Fruit fly (Drosophila melanogaster) whole organism, embryonic: ENCODE results near the gene inc.
A peak's percentile ranks its signal among the peaks of the same experiment; 100 is the strongest.

Experiments
- Ada2b ChIP-seq: fragments of 200-800 bp; sonication (Bioruptor generic); IDR thresholded peaks from 2 replicates; pipeline ENCODE4 v1.3.6; 2022; ENCODE audit warnings: missing biosample characterization, missing genetic modification characterization
- Bgb ChIP-seq: fragments of 200-800 bp; sonication (Bioruptor generic); IDR thresholded peaks from 2 replicates; pipeline ENCODE4 v1.3.6; 2022; ENCODE audit warnings: missing biosample characterization, missing genetic modification characterization; ENCODE audit not compliant: partially characterized antibody
- CG10565 ChIP-seq: fragments of 200-800 bp; sonication (Bioruptor generic); optimal IDR thresholded peaks from 3 replicates; lab custom pipeline; 2016; ENCODE audit warnings: missing biosample characterization, mild to moderate bottlenecking, missing genetic modification characterization
- CG10654 ChIP-seq: fragments of 200-800 bp; sonication (Bioruptor generic); optimal IDR thresholded peaks from 2 replicates; lab custom pipeline; 2016; ENCODE audit warnings: missing biosample characterization, missing genetic modification characterization
- CG11085 ChIP-seq: fragments of 200-800 bp; sonication (Bioruptor generic); IDR thresholded peaks from 2 replicates; pipeline ENCODE4 v1.3.6; 2022; ENCODE audit warnings: missing biosample characterization, missing genetic modification characterization
- CG11504 ChIP-seq: fragments of 200-800 bp; sonication (Bioruptor generic); optimal IDR thresholded peaks from 3 replicates; lab custom pipeline; 2019; ENCODE audit warnings: missing biosample characterization, mild to moderate bottlenecking, missing genetic modification characterization, moderate library complexity
- CG11723 ChIP-seq: fragments of 200-800 bp; sonication (Bioruptor generic); optimal IDR thresholded peaks from 2 replicates; lab custom pipeline; 2017; ENCODE audit warnings: missing biosample characterization, mild to moderate bottlenecking, missing genetic modification characterization
- CG13287 ChIP-seq: fragments of 200-800 bp; sonication (Bioruptor generic); IDR thresholded peaks from 2 replicates; pipeline ENCODE4 v1.3.6; 2022; ENCODE audit warnings: missing biosample characterization, missing genetic modification characterization; ENCODE audit not compliant: partially characterized antibody
- CG13894 ChIP-seq: fragments of 200-800 bp; sonication (Bioruptor generic); optimal IDR thresholded peaks from 3 replicates; lab custom pipeline; 2018; ENCODE audit warnings: missing biosample characterization, mild to moderate bottlenecking, missing genetic modification characterization, moderate library complexity
- CG14667 ChIP-seq: fragments of 200-800 bp; sonication (Bioruptor generic); IDR thresholded peaks from 2 replicates; pipeline ENCODE4 v1.3.6; 2022; ENCODE audit warnings: missing biosample characterization, missing genetic modification characterization
- CG14860 ChIP-seq: fragments of 200-800 bp; sonication (Bioruptor generic); IDR thresholded peaks from 3 replicates; pipeline ENCODE4 v1.3.6; 2022; ENCODE audit warnings: missing biosample characterization, missing genetic modification characterization; ENCODE audit not compliant: partially characterized antibody
- CG14965 ChIP-seq: fragments of 200-800 bp; sonication (Bioruptor generic); optimal IDR thresholded peaks from 2 replicates; lab custom pipeline; 2016; ENCODE audit warnings: missing biosample characterization, missing genetic modification characterization, borderline replicate concordance
- CG1602 ChIP-seq: fragments of 200-800 bp; sonication (Bioruptor generic); optimal IDR thresholded peaks from 3 replicates; lab custom pipeline; 2016; ENCODE audit warnings: missing biosample characterization, missing genetic modification characterization
- CG16813 ChIP-seq: fragments of 200-800 bp; sonication (Bioruptor generic); IDR thresholded peaks from 3 replicates; pipeline ENCODE4 v1.3.6; 2022; ENCODE audit warnings: missing biosample characterization, missing genetic modification characterization; ENCODE audit not compliant: partially characterized antibody
- CG1832 ChIP-seq: fragments of 200-800 bp; sonication (Bioruptor generic); optimal IDR thresholded peaks from 2 replicates; lab custom pipeline; 2017; ENCODE audit warnings: missing biosample characterization, mild to moderate bottlenecking, missing genetic modification characterization, inconsistent platforms
- CG2199 ChIP-seq: fragments of 200-800 bp; sonication (Bioruptor generic); IDR thresholded peaks from 3 replicates; pipeline ENCODE4 v1.3.6; 2022; ENCODE audit warnings: missing biosample characterization, missing genetic modification characterization
- CG2712 ChIP-seq: fragments of 200-800 bp; optimal IDR thresholded peaks from 3 replicates; lab custom pipeline; 2019; ENCODE audit warnings: missing biosample characterization, mild to moderate bottlenecking, missing genetic modification characterization, moderate library complexity
- CG2875 ChIP-seq: fragments of 200-800 bp; sonication (Bioruptor generic); optimal IDR thresholded peaks from 2 replicates; lab custom pipeline; 2017; ENCODE audit warnings: missing biosample characterization, mild to moderate bottlenecking, missing genetic modification characterization, missing genetic modification reagents
- CG31441 ChIP-seq: fragments of 200-800 bp; sonication (Bioruptor generic); IDR thresholded peaks from 2 replicates; pipeline ENCODE4 v1.3.6; 2022; ENCODE audit warnings: missing biosample characterization, missing genetic modification characterization
- CG42726 ChIP-seq: fragments of 200-800 bp; sonication (Bioruptor generic); IDR thresholded peaks from 2 replicates; pipeline ENCODE4 v1.3.6; 2022; ENCODE audit warnings: missing biosample characterization, missing genetic modification characterization; ENCODE audit not compliant: partially characterized antibody
- CG6689 ChIP-seq: fragments of 200-800 bp; sonication (Bioruptor generic); IDR thresholded peaks from 2 replicates; pipeline ENCODE4 v1.3.6; 2022; ENCODE audit warnings: missing biosample characterization, missing genetic modification characterization
- CG7786 ChIP-seq: fragments of 200-800 bp; sonication (Bioruptor generic); optimal IDR thresholded peaks from 2 replicates; lab custom pipeline; 2016; ENCODE audit warnings: missing biosample characterization, missing genetic modification characterization
- CG9797 ChIP-seq: fragments of 200-800 bp; sonication (Bioruptor generic); optimal IDR thresholded peaks from 3 replicates; lab custom pipeline; 2018; ENCODE audit warnings: missing biosample characterization, mild to moderate bottlenecking, missing genetic modification characterization
- Deaf1 ChIP-seq: fragments of 200-800 bp; optimal IDR thresholded peaks from 3 replicates; lab custom pipeline; 2019; ENCODE audit warnings: missing biosample characterization, mild to moderate bottlenecking, missing genetic modification characterization, moderate library complexity
- Doc2 ChIP-seq: fragments of 200-800 bp; sonication (Bioruptor generic); IDR thresholded peaks from 2 replicates; pipeline ENCODE4 v1.3.6; 2022; ENCODE audit warnings: missing biosample characterization, missing genetic modification characterization
- Fer2 ChIP-seq: fragments of 200-800 bp; sonication (Bioruptor generic); optimal IDR thresholded peaks from 2 replicates; lab custom pipeline; 2018; ENCODE audit warnings: missing biosample characterization, mild to moderate bottlenecking, missing genetic modification characterization, moderate library complexity
- MBD-R2 ChIP-seq: fragments of 200-800 bp; sonication (Bioruptor generic); IDR thresholded peaks from 2 replicates; pipeline ENCODE4 v1.3.6; 2022; ENCODE audit warnings: missing biosample characterization, missing genetic modification characterization
- Mrtf ChIP-seq: fragments of 200-800 bp; sonication (Bioruptor generic); IDR thresholded peaks from 3 replicates; pipeline ENCODE4 v1.3.6; 2022; ENCODE audit warnings: missing biosample characterization, missing genetic modification characterization
- NC2β ChIP-seq: fragments of 200-800 bp; sonication (Bioruptor generic); optimal IDR thresholded peaks from 2 replicates; lab custom pipeline; 2016; ENCODE audit warnings: missing biosample characterization, missing genetic modification characterization
- Optix ChIP-seq: fragments of 200-800 bp; sonication (Bioruptor generic); IDR thresholded peaks from 3 replicates; pipeline ENCODE4 v1.3.6; 2022; ENCODE audit warnings: missing biosample characterization, missing genetic modification characterization
- Pdp1 ChIP-seq, 2 experiments: fragments of 200-800 bp; sonication (Bioruptor generic); optimal IDR thresholded peaks; 3 replicates each; lab custom pipeline; 2016; ENCODE audit warnings: missing biosample characterization in 2 of 2, missing genetic modification characterization in 2 of 2, mild to moderate bottlenecking in 1 of 2, moderate library complexity in 1 of 2
- ato ChIP-seq: fragments of 200-800 bp; sonication (Bioruptor generic); IDR thresholded peaks from 2 replicates; pipeline ENCODE4 v1.3.6; 2022; ENCODE audit warnings: missing biosample characterization, missing genetic modification characterization; ENCODE audit not compliant: partially characterized antibody
- chif ChIP-seq, 2 experiments: fragments of 200-800 bp; sonication (Bioruptor generic); optimal IDR thresholded peaks; 3 replicates each; lab custom pipeline; 2016; ENCODE audit warnings: missing biosample characterization in 2 of 2, missing genetic modification characterization in 2 of 2
- da ChIP-seq: fragments of 200-800 bp; sonication (Bioruptor generic); optimal IDR thresholded peaks from 2 replicates; lab custom pipeline; 2016; ENCODE audit warnings: missing biosample characterization, missing genetic modification characterization
- dmrt99B ChIP-seq: fragments of 200-800 bp; sonication (Bioruptor generic); optimal IDR thresholded peaks from 2 replicates; lab custom pipeline; 2018; ENCODE audit warnings: missing biosample characterization, mild to moderate bottlenecking, missing genetic modification characterization, moderate library complexity
- en ChIP-seq: fragments of 200-800 bp; sonication (Bioruptor generic); optimal IDR thresholded peaks from 2 replicates; lab custom pipeline; 2016; ENCODE audit warnings: missing biosample characterization, missing genetic modification characterization
- ewg ChIP-seq: fragments of 200-800 bp; sonication (Bioruptor generic); optimal IDR thresholded peaks from 3 replicates; lab custom pipeline; 2017; ENCODE audit warnings: mild to moderate bottlenecking, missing biosample characterization, missing genetic modification reagents, missing genetic modification characterization
- exex ChIP-seq: fragments of 200-800 bp; sonication (Bioruptor generic); optimal IDR thresholded peaks from 4 replicates; lab custom pipeline; 2018; ENCODE audit warnings: missing biosample characterization, mild to moderate bottlenecking, missing genetic modification characterization, moderate library complexity
- fd96Cb ChIP-seq: fragments of 200-800 bp; sonication (Bioruptor generic); optimal IDR thresholded peaks from 2 replicates; lab custom pipeline; 2018; ENCODE audit warnings: missing biosample characterization, mild to moderate bottlenecking, missing genetic modification characterization, moderate library complexity
- hkb ChIP-seq, 2 experiments: fragments of 200-800 bp in 1 of 2; fragments of >200 bp in 1 of 2; sonication (Bioruptor generic) in 1 of 2; IDR thresholded peaks in 1 of 2; optimal IDR thresholded peaks in 1 of 2; 2 replicates each; pipeline versions ENCODE4 v1.3.6 to Lab custom; 2017 to 2022; ENCODE audit warnings: missing biosample characterization in 1 of 2, missing genetic modification characterization in 1 of 2
- knrl ChIP-seq: fragments of 200-800 bp; sonication (Bioruptor generic); IDR thresholded peaks from 3 replicates; pipeline ENCODE4 v1.3.6; 2022; ENCODE audit warnings: missing biosample characterization, missing genetic modification characterization; ENCODE audit not compliant: partially characterized antibody
- lbe ChIP-seq: fragments of 200-800 bp; sonication (Bioruptor generic); optimal IDR thresholded peaks from 2 replicates; lab custom pipeline; 2016; ENCODE audit warnings: missing biosample characterization, mild to moderate bottlenecking, missing genetic modification characterization
- mirr ChIP-seq: fragments of 200-800 bp; sonication (Bioruptor generic); optimal IDR thresholded peaks from 3 replicates; lab custom pipeline; 2018; ENCODE audit warnings: missing biosample characterization, mild to moderate bottlenecking, missing genetic modification characterization
- mld ChIP-seq: fragments of 200-800 bp; sonication (Bioruptor generic); IDR thresholded peaks from 3 replicates; pipeline ENCODE4 v1.3.6; 2022; ENCODE audit warnings: missing biosample characterization, missing genetic modification characterization; ENCODE audit not compliant: partially characterized antibody
- pzg ChIP-seq: fragments of 200-800 bp; sonication (Bioruptor generic); optimal IDR thresholded peaks from 3 replicates; lab custom pipeline; 2018; ENCODE audit warnings: missing biosample characterization, mild to moderate bottlenecking, missing genetic modification characterization, moderate library complexity
- sug ChIP-seq: fragments of 200-800 bp; optimal IDR thresholded peaks from 2 replicates; lab custom pipeline; 2019; ENCODE audit warnings: missing biosample characterization, mild to moderate bottlenecking, missing genetic modification characterization, moderate library complexity
- unpg ChIP-seq: fragments of 200-800 bp; sonication (Bioruptor generic); optimal IDR thresholded peaks from 3 replicates; lab custom pipeline; 2018; ENCODE audit warnings: missing biosample characterization, mild to moderate bottlenecking, missing genetic modification characterization, moderate library complexity
- vfl ChIP-seq: fragments of 200-800 bp; sonication (Bioruptor generic); optimal IDR thresholded peaks from 2 replicates; lab custom pipeline; 2016; ENCODE audit warnings: missing biosample characterization, missing genetic modification characterization
- zfh1 ChIP-seq: fragments of 200-800 bp; sonication (Bioruptor generic); IDR thresholded peaks from 3 replicates; pipeline ENCODE4 v1.3.6; 2022; ENCODE audit warnings: missing biosample characterization, missing genetic modification characterization

inc gene

dm6 chrX:1517618-1518017 is 34.3 kb downstream of the inc start (continued):
- 0 out of 3 replicates have a peak, but pooled peaks have one; percentile 5 for TF ChIP-seq Optix (GFP tag; lab: Robert Waterston, UW)
- no peak for TF ChIP-seq CG11723 (GFP tag; lab: Kevin White, UChicago)
- peak; percentile 90 for TF ChIP-seq CG16813 (GFP tag; lab: Robert Waterston, UW)
- peak; percentile 14 for TF ChIP-seq CG2875 (GFP tag; lab: Kevin White, UChicago)
- TF ChIP-seq CG7786 = peak; percentile 1
- peak; percentile 89 for TF ChIP-seq mld
- no peak for TF ChIP-seq Fer2 (tag; lab: Kevin White, UChicago)
- peak; percentile 83 for TF ChIP-seq CG42726 (GFP tag; lab: Robert Waterston, UW)
- no peak for TF ChIP-seq fd96Cb
- peak; percentile 89 for TF ChIP-seq knrl
- no peak for TF ChIP-seq da (GFP tag; lab: Kevin White, UChicago)
- 0 out of 2 replicates have a peak, but pooled peaks have one; percentile 27 for TF ChIP-seq CG11085 (GFP tag; lab: Robert Waterston, UW)
- no peak for TF ChIP-seq lbe (GFP tag; lab: Kevin White, UChicago)
- TF ChIP-seq CG2712 (tag; lab: Kevin White, UChicago) = peak; percentile 43
- TF ChIP-seq dmrt99B (tag; lab: Kevin White, UChicago) = peak; percentile 28
- TF ChIP-seq CG1832 = no peak
- no peak for TF ChIP-seq CG31441 (GFP tag; lab: Robert Waterston, UW)
- TF ChIP-seq exex (tag; lab: Kevin White, UChicago) = no peak
- no peak for TF ChIP-seq Ada2b (GFP tag; lab: Robert Waterston, UW)
- TF ChIP-seq CG9797 (GFP tag; lab: Kevin White, UChicago) = peak; percentile 10
- TF ChIP-seq CG1602 (GFP tag; lab: Kevin White, UChicago) = no peak
- peak; percentile 73 for TF ChIP-seq ato (GFP tag; lab: Robert Waterston, UW)
- peak; percentile 22; the same call in 1 of the 3 replicates for TF ChIP-seq Mrtf (GFP tag; lab: Robert Waterston, UW)
- TF ChIP-seq unpg = peak; percentile 27
- TF ChIP-seq CG10654 (GFP tag; lab: Kevin White, UChicago) = no peak
- no peak for TF ChIP-seq CG6689
- peak; percentile 94 for TF ChIP-seq CG13287 (GFP tag; lab: Robert Waterston, UW)
- TF ChIP-seq mirr (GFP tag; lab: Kevin White, UChicago) = peak; percentile 29
- TF ChIP-seq Pdp1 (GFP tag; optimal IDR thresholded peaks at IDR 0.05; lab: Kevin White, UChicago) = peak; percentile 16 to 34
- peak; percentile 1 for TF ChIP-seq en (GFP tag; lab: Kevin White, UChicago)
- no peak for TF ChIP-seq CG2199 (GFP tag; lab: Robert Waterston, UW)
- peak; percentile 83 for TF ChIP-seq CG14860 (GFP tag; lab: Robert Waterston, UW)
- TF ChIP-seq CG10565 (GFP tag; lab: Kevin White, UChicago) = no peak
- TF ChIP-seq pzg (GFP tag; lab: Kevin White, UChicago) = peak; percentile 17
- TF ChIP-seq CG11504 = peak; percentile 26
- TF ChIP-seq MBD-R2 = peak; percentile 49; the same call in 1 of the 2 replicates
- peak; percentile 49 for TF ChIP-seq sug (tag; lab: Kevin White, UChicago)
- TF ChIP-seq CG14667 (GFP tag; lab: Robert Waterston, UW) = no peak
- TF ChIP-seq CG14965 = no peak
- TF ChIP-seq ewg (GFP tag; lab: Kevin White, UChicago) = no peak
- TF ChIP-seq Bgb = peak; percentile 91
- no peak for TF ChIP-seq hkb (optimal IDR thresholded peaks at IDR 0.05; lab: Kevin White, UChicago)
- TF ChIP-seq hkb (GFP tag; IDR thresholded peaks at IDR 0.05; lab: Robert Waterston, UW) = 0 out of 2 replicates have a peak, but pooled peaks have one; percentile 36
- no peak for TF ChIP-seq chif (GFP tag; optimal IDR thresholded peaks at IDR 0.05; lab: Kevin White, UChicago)
- TF ChIP-seq CG13894 = peak; percentile 73
- peak; percentile 0 for TF ChIP-seq NC2β (GFP tag; lab: Kevin White, UChicago)
- TF ChIP-seq vfl (GFP tag; lab: Kevin White, UChicago) = peak; percentile 5
- TF ChIP-seq Deaf1 (tag; lab: Kevin White, UChicago) = no peak
- no peak for TF ChIP-seq Doc2 (GFP tag; lab: Robert Waterston, UW)
- TF ChIP-seq zfh1 (GFP tag; lab: Robert Waterston, UW) = 0 out of 3 replicates have a peak, but pooled peaks have one; percentile 35
